Fruit fly (Drosophila melanogaster) whole organism, embryonic: ENCODE measurements around the gene CG6178.

Experiments used
- CG11247 ChIP-seq: fragments of 200-800 bp; sonication (Bioruptor generic); IDR thresholded peaks from 2 replicates; pipeline ENCODE4 v1.3.6; 2022; ENCODE audit warnings: missing biosample characterization, missing genetic modification characterization
- CG11504 ChIP-seq: fragments of 200-800 bp; sonication (Bioruptor generic); optimal IDR thresholded peaks from 3 replicates; lab custom pipeline; 2019; ENCODE audit warnings: missing biosample characterization, mild to moderate bottlenecking, missing genetic modification characterization, moderate library complexity
- CG11695 ChIP-seq: fragments of 200-800 bp; sonication (Bioruptor generic); IDR thresholded peaks from 3 replicates; pipeline ENCODE4 v1.3.6; 2022; ENCODE audit warnings: missing biosample characterization, missing genetic modification characterization
- CG14710 ChIP-seq: fragments of 200-800 bp; sonication (Bioruptor generic); optimal IDR thresholded peaks from 3 replicates; lab custom pipeline; 2019; ENCODE audit warnings: missing biosample characterization, mild to moderate bottlenecking, missing genetic modification characterization, moderate library complexity
- CG14860 ChIP-seq: fragments of 200-800 bp; sonication (Bioruptor generic); IDR thresholded peaks from 3 replicates; pipeline ENCODE4 v1.3.6; 2022; ENCODE audit warnings: missing biosample characterization, missing genetic modification characterization; ENCODE audit not compliant: partially characterized antibody
- CG1602 ChIP-seq: fragments of 200-800 bp; sonication (Bioruptor generic); optimal IDR thresholded peaks from 3 replicates; lab custom pipeline; 2016; ENCODE audit warnings: missing biosample characterization, missing genetic modification characterization
- CG17802 ChIP-seq: fragments of 200-800 bp; sonication (Bioruptor generic); optimal IDR thresholded peaks from 2 replicates; lab custom pipeline; 2018; ENCODE audit warnings: missing biosample characterization, mild to moderate bottlenecking, missing genetic modification characterization, moderate library complexity
- CG3407 ChIP-seq: fragments of 200-800 bp; sonication (Bioruptor generic); optimal IDR thresholded peaks from 2 replicates; lab custom pipeline; 2018; ENCODE audit warnings: missing biosample characterization, mild to moderate bottlenecking, missing genetic modification characterization
- CG4730 ChIP-seq: fragments of 200-800 bp; sonication (Bioruptor generic); IDR thresholded peaks from 2 replicates; pipeline ENCODE4 v1.3.6; 2022; ENCODE audit warnings: missing biosample characterization, missing genetic modification characterization
- CG7839 ChIP-seq: fragments of 200-800 bp; sonication (Bioruptor generic); optimal IDR thresholded peaks from 3 replicates; lab custom pipeline; 2018; ENCODE audit warnings: missing biosample characterization, mild to moderate bottlenecking, missing genetic modification characterization, moderate library complexity
- CG7987 ChIP-seq: fragments of 200-800 bp; sonication (Bioruptor generic); optimal IDR thresholded peaks from 2 replicates; lab custom pipeline; 2018; ENCODE audit warnings: missing biosample characterization, mild to moderate bottlenecking, missing genetic modification characterization, moderate library complexity
- CG8388 ChIP-seq: fragments of 200-800 bp; sonication (Bioruptor generic); optimal IDR thresholded peaks from 2 replicates; lab custom pipeline; 2019; ENCODE audit warnings: missing biosample characterization, mild to moderate bottlenecking, missing genetic modification characterization, moderate library complexity
- CG8944 ChIP-seq: fragments of 200-800 bp; sonication (Bioruptor generic); optimal IDR thresholded peaks from 3 replicates; lab custom pipeline; 2016; ENCODE audit warnings: missing biosample characterization, missing genetic modification characterization
- CG9609 ChIP-seq: fragments of 200-800 bp; sonication (Bioruptor generic); optimal IDR thresholded peaks from 3 replicates; lab custom pipeline; 2016; ENCODE audit warnings: missing biosample characterization, missing genetic modification characterization
- CG9817 ChIP-seq: fragments of 200-800 bp; sonication (Bioruptor generic); optimal IDR thresholded peaks from 2 replicates; lab custom pipeline; 2018; ENCODE audit warnings: missing biosample characterization, mild to moderate bottlenecking, missing genetic modification characterization, moderate library complexity
- CTCF ChIP-seq: fragments of 200-800 bp; sonication (Bioruptor generic); optimal IDR thresholded peaks from 2 replicates; lab custom pipeline; 2017; ENCODE audit warnings: missing biosample characterization, mild to moderate bottlenecking, missing genetic modification characterization, moderate library complexity
- Drgx ChIP-seq: fragments of 200-800 bp; sonication (Bioruptor generic); IDR thresholded peaks from 2 replicates; pipeline ENCODE4 v1.3.6; 2022; ENCODE audit warnings: missing biosample characterization, missing genetic modification characterization
- Ets65A ChIP-seq: fragments of 200-800 bp; sonication (Bioruptor generic); peaks from one replicate; lab custom pipeline; 2016; ENCODE audit warnings: missing biosample characterization, missing genetic modification characterization
- Gug ChIP-seq: fragments of 200-800 bp; sonication (Bioruptor generic); IDR thresholded peaks from 4 replicates; pipeline ENCODE4 v1.3.6; 2022; ENCODE audit warnings: missing biosample characterization, missing genetic modification characterization
- H15 ChIP-seq: fragments of 200-800 bp; sonication (Bioruptor generic); IDR thresholded peaks from 3 replicates; pipeline ENCODE4 v1.3.6; 2022; ENCODE audit warnings: missing biosample characterization, missing genetic modification characterization
- HLH3B ChIP-seq: fragments of 200-800 bp; sonication (Bioruptor generic); IDR thresholded peaks from 2 replicates; pipeline ENCODE4 v1.3.6; 2022; ENCODE audit warnings: missing biosample characterization, missing genetic modification characterization
- HmgZ ChIP-seq: fragments of 200-800 bp; sonication (Bioruptor generic); optimal IDR thresholded peaks from 2 replicates; lab custom pipeline; 2018; ENCODE audit warnings: missing biosample characterization, mild to moderate bottlenecking, missing genetic modification characterization
- Hmx ChIP-seq: fragments of 200-800 bp; sonication (Bioruptor generic); optimal IDR thresholded peaks from 2 replicates; lab custom pipeline; 2016; ENCODE audit warnings: missing biosample characterization, missing genetic modification characterization
- Hr78 ChIP-seq, 2 experiments: fragments of 200-800 bp in 1 of 2; fragments of >200 bp in 1 of 2; sonication (Bioruptor generic) in 1 of 2; optimal IDR thresholded peaks; 2 replicates each; lab custom pipeline; 2017 to 2019; ENCODE audit warnings: missing biosample characterization in 2 of 2, missing genetic modification characterization in 2 of 2, mild to moderate bottlenecking in 1 of 2, moderate library complexity in 1 of 2
- Med ChIP-seq: fragments of 200-800 bp; sonication (Bioruptor generic); peaks from one replicate; lab custom pipeline; 2016; ENCODE audit warnings: missing biosample characterization, missing genetic modification characterization, mild to moderate bottlenecking, inconsistent platforms, moderate library complexity
- Mrtf ChIP-seq: fragments of 200-800 bp; sonication (Bioruptor generic); IDR thresholded peaks from 3 replicates; pipeline ENCODE4 v1.3.6; 2022; ENCODE audit warnings: missing biosample characterization, missing genetic modification characterization
- Opbp ChIP-seq: fragments of 200-800 bp; sonication (Bioruptor generic); IDR thresholded peaks from 3 replicates; pipeline ENCODE4 v1.3.6; 2022; ENCODE audit warnings: missing biosample characterization, missing genetic modification characterization; ENCODE audit not compliant: partially characterized antibody
- Ptx1 ChIP-seq: fragments of 200-800 bp; sonication (Bioruptor generic); IDR thresholded peaks from 2 replicates; pipeline ENCODE4 v1.3.6; 2022; ENCODE audit warnings: missing biosample characterization, missing genetic modification characterization
- Xrp1 ChIP-seq: fragments of 200-800 bp; sonication (Bioruptor generic); IDR thresholded peaks from 2 replicates; pipeline ENCODE4 v1.3.6; 2022; ENCODE audit warnings: missing biosample characterization, missing genetic modification characterization
- bsh ChIP-seq, 2 experiments: fragments of 200-800 bp; sonication (Bioruptor generic); optimal IDR thresholded peaks; 2 replicates each; lab custom pipeline; 2017 to 2018; ENCODE audit warnings: mild to moderate bottlenecking in 2 of 2, missing biosample characterization in 2 of 2, missing genetic modification characterization in 2 of 2, moderate library complexity in 1 of 2
- crol ChIP-seq: fragments of 200-800 bp; sonication (Bioruptor generic); IDR thresholded peaks from 2 replicates; pipeline ENCODE4 v1.3.6; 2022; ENCODE audit warnings: missing biosample characterization, missing genetic modification characterization
- dmrt99B ChIP-seq: fragments of 200-800 bp; sonication (Bioruptor generic); optimal IDR thresholded peaks from 2 replicates; lab custom pipeline; 2018; ENCODE audit warnings: missing biosample characterization, mild to moderate bottlenecking, missing genetic modification characterization, moderate library complexity
- hb ChIP-seq: fragments of 200-800 bp; sonication (Bioruptor generic); IDR thresholded peaks from 3 replicates; pipeline ENCODE4 v1.3.6; 2022; ENCODE audit warnings: missing biosample characterization, missing genetic modification characterization; ENCODE audit not compliant: partially characterized antibody
- her ChIP-seq: fragments of 200-800 bp; sonication (Bioruptor generic); optimal IDR thresholded peaks from 2 replicates; lab custom pipeline; 2016; ENCODE audit warnings: missing biosample characterization, missing genetic modification characterization
- ken ChIP-seq: fragments of 200-800 bp; sonication (Bioruptor generic); IDR thresholded peaks from 3 replicates; pipeline ENCODE4 v1.3.6; 2022; ENCODE audit warnings: missing biosample characterization, missing genetic modification characterization
- lbe ChIP-seq: fragments of 200-800 bp; sonication (Bioruptor generic); optimal IDR thresholded peaks from 2 replicates; lab custom pipeline; 2016; ENCODE audit warnings: missing biosample characterization, mild to moderate bottlenecking, missing genetic modification characterization
- pnt ChIP-seq: fragments of 200-800 bp; sonication (Bioruptor generic); optimal IDR thresholded peaks from 3 replicates; lab custom pipeline; 2016; ENCODE audit warnings: missing biosample characterization, missing genetic modification characterization
- sens ChIP-seq: fragments of 200-800 bp; sonication (Bioruptor generic); peaks from one replicate; lab custom pipeline; 2016; ENCODE audit warnings: missing biosample characterization, missing genetic modification characterization
- sob ChIP-seq: fragments of 200-800 bp; sonication (Bioruptor generic); IDR thresholded peaks from 2 replicates; pipeline ENCODE4 v1.3.6; 2022; ENCODE audit warnings: missing biosample characterization, missing genetic modification characterization
- stc ChIP-seq: fragments of 200-800 bp; sonication (Bioruptor generic); IDR thresholded peaks from 2 replicates; pipeline ENCODE4 v1.3.6; 2022; ENCODE audit warnings: missing biosample characterization, missing genetic modification characterization
- tin ChIP-seq: fragments of 200-800 bp; sonication (Bioruptor generic); optimal IDR thresholded peaks from 3 replicates; lab custom pipeline; 2016; ENCODE audit warnings: missing biosample characterization, missing genetic modification characterization
- ttk ChIP-seq: fragments of 200-800 bp; sonication (Bioruptor generic); IDR thresholded peaks from 2 replicates; pipeline ENCODE4 v2.1.2; 2022; ENCODE audit warnings: missing biosample characterization, missing genetic modification characterization

CG6178 gene

DNA sequence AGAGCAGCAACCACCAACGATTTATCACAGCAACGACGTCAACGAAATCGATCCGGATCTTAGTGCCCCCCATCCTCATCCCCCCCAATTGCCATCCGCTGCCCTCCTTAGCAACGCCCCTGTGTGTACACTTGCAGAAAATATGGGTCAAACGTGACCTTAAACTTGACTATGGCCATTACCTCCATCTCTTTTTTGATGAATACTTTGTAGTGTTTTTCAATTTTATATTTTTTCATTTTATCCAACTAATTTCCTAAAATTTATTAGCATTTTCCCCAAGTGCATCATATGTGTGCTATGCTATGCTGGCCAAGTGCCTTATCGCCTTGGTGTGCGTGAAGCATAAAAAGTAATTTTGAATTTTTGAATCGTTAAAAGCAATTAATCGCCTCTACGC is 9.2 kb upstream of the CG6178 start (continued):
- TF ChIP-seq tin: peak; percentile 19
- peak; percentile 4 for TF ChIP-seq CG17802
- no peak for TF ChIP-seq CG9817 (tag; lab: Kevin White, UChicago)
- TF ChIP-seq pnt (GFP tag; lab: Kevin White, UChicago): peak; percentile 23
- TF ChIP-seq bsh (GFP tag; optimal IDR thresholded peaks at IDR 0.05; lab: Kevin White, UChicago): peak; percentile 30 to 58
- TF ChIP-seq CTCF (GFP tag; lab: Kevin White, UChicago): no peak
- TF ChIP-seq CG14860 (GFP tag; lab: Robert Waterston, UW): no peak
- TF ChIP-seq lbe (GFP tag; lab: Kevin White, UChicago): peak; percentile 79
- peak; percentile 82 for TF ChIP-seq sens (GFP tag; lab: Kevin White, UChicago)
- TF ChIP-seq CG11504: peak; percentile 57
- 0 out of 2 replicates have a peak, but pooled peaks have one; percentile 14 for TF ChIP-seq CG11247
- TF ChIP-seq Drgx (GFP tag; lab: Robert Waterston, UW): peak; percentile 80
- no peak for TF ChIP-seq Hmx (GFP tag; lab: Kevin White, UChicago)
- TF ChIP-seq Ptx1 (GFP tag; lab: Robert Waterston, UW): peak; percentile 51; the same call in 1 of the 2 replicates
- no peak for TF ChIP-seq CG7987 (GFP tag; lab: Kevin White, UChicago)
- TF ChIP-seq CG14710 (tag; lab: Kevin White, UChicago): peak; percentile 20
- peak; percentile 32; the same call in 1 of the 2 replicates for TF ChIP-seq HLH3B (GFP tag; lab: Robert Waterston, UW)
- TF ChIP-seq HmgZ: no peak
- TF ChIP-seq CG8944 (GFP tag; lab: Kevin White, UChicago): no peak
- peak; percentile 41; the same call in 1 of the 2 replicates for TF ChIP-seq crol (GFP tag; lab: Robert Waterston, UW)
- TF ChIP-seq CG9609 (GFP tag; lab: Kevin White, UChicago): peak; percentile 5
- no peak for TF ChIP-seq sob (GFP tag; lab: Robert Waterston, UW)
- TF ChIP-seq H15 (GFP tag; lab: Robert Waterston, UW): 0 out of 3 replicates have a peak, but pooled peaks have one; percentile 41
- no peak for TF ChIP-seq Mrtf
- TF ChIP-seq Hr78 (GFP tag; optimal IDR thresholded peaks at IDR 0.05; lab: Kevin White, UChicago): no peak
- no peak for TF ChIP-seq hb
- peak; percentile 65 for TF ChIP-seq dmrt99B
- peak; percentile 3 for TF ChIP-seq CG1602
- 0 out of 2 replicates have a peak, but pooled peaks have one; percentile 30 for TF ChIP-seq ttk (GFP tag; lab: Robert Waterston, UW)
- peak; percentile 43 for TF ChIP-seq CG7839
- TF ChIP-seq Gug (GFP tag; lab: Robert Waterston, UW): 0 out of 4 replicates have a peak, but pooled peaks have one; percentile 13
- 0 out of 2 replicates have a peak, but pooled peaks have one; percentile 40 for TF ChIP-seq stc
- TF ChIP-seq CG8388 (GFP tag; lab: Kevin White, UChicago): peak; percentile 12
- TF ChIP-seq CG3407 (GFP tag; lab: Kevin White, UChicago): peak; percentile 3
- TF ChIP-seq CG11695: peak; percentile 59; the same call in 1 of the 3 replicates
- TF ChIP-seq Med (GFP tag; lab: Kevin White, UChicago): peak; percentile 71
- TF ChIP-seq Xrp1 (GFP tag; lab: Robert Waterston, UW): peak; percentile 32; the same call in 1 of the 2 replicates
- TF ChIP-seq Opbp: no peak
- TF ChIP-seq ken (GFP tag; lab: Robert Waterston, UW): 0 out of 3 replicates have a peak, but pooled peaks have one; percentile 26
- TF ChIP-seq CG4730 (GFP tag; lab: Robert Waterston, UW): 0 out of 2 replicates have a peak, but pooled peaks have one; percentile 19

DNA sequence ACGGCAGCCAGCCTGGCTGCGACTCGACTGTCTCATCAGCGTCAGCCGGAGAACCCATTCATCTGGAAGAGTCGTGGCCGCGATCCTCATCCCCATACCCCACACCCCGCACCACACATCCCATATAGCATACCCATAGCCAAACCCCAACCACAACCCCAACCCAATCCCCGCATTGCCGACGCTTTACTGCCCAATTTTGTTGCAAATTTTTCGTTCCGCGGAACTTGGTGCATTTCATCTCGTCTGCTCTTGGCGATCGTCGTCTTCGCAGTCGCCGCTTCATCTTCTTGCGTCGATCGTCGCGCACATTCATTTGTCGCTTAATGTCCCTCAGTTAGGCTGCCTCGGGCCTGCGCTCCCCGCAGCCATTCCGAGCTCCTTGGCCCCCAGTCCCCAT is 8.8 kb upstream of the CG6178 start:
- TF ChIP-seq Ets65A (GFP tag; lab: Kevin White, UChicago): peak; percentile 57
- TF ChIP-seq her (GFP tag; lab: Kevin White, UChicago): no peak
